Fruit fly (Drosophila melanogaster) whole organism: ENCODE measurements around the gene CG46515.
"Not testable (repeated sequence)": the region's sequence is repeated elsewhere in the genome, so short reads cannot be mapped to it uniquely, and the experiment has no call there.

ENCODE experiments used
- CG8478 ChIP-seq: fragments of >200 bp; optimal IDR thresholded peaks from 2 replicates; lab custom pipeline; 2018; ENCODE audit warnings: inconsistent platforms
- Dll ChIP-seq: fragments of >200 bp; optimal IDR thresholded peaks from 2 replicates; lab custom pipeline; 2017
- EcR ChIP-seq, 2 experiments: fragments of >200 bp; optimal IDR thresholded peaks; 2 replicates each; lab custom pipeline; 2017; ENCODE audit warnings: missing biosample characterization in 2 of 2, missing genetic modification characterization in 2 of 2, missing genetic modification reagents in 2 of 2
- pan ChIP-seq: fragments of >200 bp; optimal IDR thresholded peaks from 2 replicates; lab custom pipeline; 2017
- psq ChIP-seq: fragments of >200 bp; optimal IDR thresholded peaks from 2 replicates; lab custom pipeline; 2017
- usp ChIP-seq: fragments of >200 bp; optimal IDR thresholded peaks from 2 replicates; lab custom pipeline; 2017; ENCODE audit warnings: missing biosample characterization, missing genetic modification characterization, mixed read lengths

The CG46515 gene

dm6 chrX:22226273-22226672 lies 24.3 kb downstream of the CG46515 start, which contains the start of gene CG46518:
CG46518 (plus strand) TSS chrX:22226573.
- not testable (repeated sequence) for TF ChIP-seq CG8478 (lab: Kevin White, UChicago); usp (GFP tag; lab: Kevin White, UChicago); psq

dm6 chrX:22231270-22231669 lies 29.3 kb downstream of the CG46515 start, which contains the start of gene CG46519:
CG46519 (plus strand) TSS chrX:22231570.
- not testable (repeated sequence) for TF ChIP-seq EcR (GFP tag; optimal IDR thresholded peaks at IDR 0.05; lab: Kevin White, UChicago); psq; usp (GFP tag; lab: Kevin White, UChicago)

dm6 chrX:22236265-22236664 lies 34.3 kb downstream of the CG46515 start, which contains the start of gene CG46520:
CG46520 (plus strand) TSS chrX:22236565.
- not testable (repeated sequence) for TF ChIP-seq pan (lab: Kevin White, UChicago); CG8478 (lab: Kevin White, UChicago); usp (GFP tag; lab: Kevin White, UChicago)

dm6 chrX:22241272-22241671 lies 39.3 kb downstream of the CG46515 start, which contains the start of gene CG46521:
CG46521 (plus strand) TSS chrX:22241572.
- not testable (repeated sequence) for TF ChIP-seq pan (lab: Kevin White, UChicago); psq; usp (GFP tag; lab: Kevin White, UChicago)

- not testable (repeated sequence) for TF ChIP-seq Dll (lab: Kevin White, UChicago); EcR (GFP tag; optimal IDR thresholded peaks at IDR 0.05; lab: Kevin White, UChicago); psq
Observed at dm6 chrX:22246300-22246699, 44.3 kb downstream of the CG46515 start, which contains the start of gene CG46522. CG46522 (plus strand) TSS chrX:22246600.

- TF ChIP-seq usp (GFP tag; lab: Kevin White, UChicago); psq; pan (lab: Kevin White, UChicago): not testable (repeated sequence)
Observed at dm6 chrX:22251282-22251681, 49.3 kb downstream of the CG46515 start, which contains the start of gene CG41562. CG41562 (plus strand) TSS chrX:22251582.
